Worm (Caenorhabditis elegans): ENCODE measurements around the gene fbxb-117.

DNA sequence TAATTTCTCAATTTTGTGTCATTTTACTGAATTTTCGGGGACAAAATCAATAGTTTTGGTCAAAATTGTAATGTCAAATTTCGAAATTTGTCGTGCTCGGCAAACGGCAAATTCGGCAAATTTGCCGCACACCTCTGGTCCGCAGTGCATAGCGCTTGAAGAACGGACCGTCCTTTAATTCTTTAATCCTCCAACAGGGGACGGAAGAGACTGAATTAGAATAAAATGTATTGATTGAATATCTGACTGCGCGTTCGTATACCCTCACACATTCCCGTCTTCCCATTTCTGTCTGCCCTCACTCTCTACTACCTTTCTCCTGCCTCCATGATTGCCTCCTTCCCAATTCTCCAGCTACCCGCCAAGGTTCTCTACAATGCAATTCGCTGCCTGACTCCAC is 16.8 kb downstream of the fbxb-117 start, which contains the start of gene F55C9.14:
- no peak for TF ChIP-seq nhr-25 (tag; optimal IDR thresholded peaks at IDR 0.05)
- TF ChIP-seq nhr-237 (tag; optimal IDR thresholded peaks at IDR 0.05) = no peak

Measured in whole organism, L2 larva.